Fruit fly (Drosophila melanogaster) whole organism, embryonic: ENCODE results near the gene CG3651.
A peak's percentile ranks its signal among the peaks of the same experiment; 100 is the strongest.

Source experiments
- Ada2b ChIP-seq: fragments of 200-800 bp; sonication (Bioruptor generic); IDR thresholded peaks from 2 replicates; pipeline ENCODE4 v1.3.6; 2022; ENCODE audit warnings: missing biosample characterization, missing genetic modification characterization
- CG10366 ChIP-seq: fragments of 200-800 bp; sonication (Bioruptor generic); IDR thresholded peaks from 2 replicates; pipeline ENCODE4 v1.3.6; 2022; ENCODE audit warnings: missing biosample characterization, missing genetic modification characterization
- CG12236 ChIP-seq: fragments of 200-800 bp; sonication (Bioruptor generic); optimal IDR thresholded peaks from 2 replicates; lab custom pipeline; 2016; ENCODE audit warnings: missing biosample characterization, missing genetic modification characterization
- CG12769 ChIP-seq: fragments of 200-800 bp; sonication (Bioruptor generic); optimal IDR thresholded peaks from 2 replicates; lab custom pipeline; 2019; ENCODE audit warnings: missing biosample characterization, mild to moderate bottlenecking, missing genetic modification characterization, moderate library complexity
- CG13123 ChIP-seq: fragments of 200-800 bp; sonication (Bioruptor generic); optimal IDR thresholded peaks from 2 replicates; lab custom pipeline; 2016; ENCODE audit warnings: missing biosample characterization, missing genetic modification characterization
- CG13424 ChIP-seq: fragments of 200-800 bp; sonication (Bioruptor generic); optimal IDR thresholded peaks from 2 replicates; lab custom pipeline; 2019; ENCODE audit warnings: missing biosample characterization, mild to moderate bottlenecking, missing genetic modification characterization, moderate library complexity
- CG14441 ChIP-seq: fragments of 200-800 bp; sonication (Bioruptor generic); IDR thresholded peaks from 2 replicates; pipeline ENCODE4 v1.3.6; 2022; ENCODE audit warnings: missing biosample characterization, missing genetic modification characterization
- CG17568 ChIP-seq: fragments of 200-800 bp; sonication (Bioruptor generic); optimal IDR thresholded peaks from 2 replicates; lab custom pipeline; 2018; ENCODE audit warnings: missing biosample characterization, mild to moderate bottlenecking, missing genetic modification characterization, moderate library complexity
- CG17612 ChIP-seq: fragments of 200-800 bp; sonication (Bioruptor generic); IDR thresholded peaks from 2 replicates; pipeline ENCODE4 v1.3.6; 2022; ENCODE audit warnings: missing biosample characterization, missing genetic modification characterization
- CG2712 ChIP-seq: fragments of 200-800 bp; optimal IDR thresholded peaks from 3 replicates; lab custom pipeline; 2019; ENCODE audit warnings: missing biosample characterization, mild to moderate bottlenecking, missing genetic modification characterization, moderate library complexity
- CG2889 ChIP-seq: fragments of 200-800 bp; sonication (Bioruptor generic); IDR thresholded peaks from 3 replicates; pipeline ENCODE4 v1.3.6; 2022; ENCODE audit warnings: missing biosample characterization, missing genetic modification characterization
- CG31388 ChIP-seq: fragments of 200-800 bp; sonication (Bioruptor generic); optimal IDR thresholded peaks from 2 replicates; lab custom pipeline; 2016; ENCODE audit warnings: missing biosample characterization, missing genetic modification characterization
- CG32767 ChIP-seq: fragments of 200-800 bp; sonication (Bioruptor generic); IDR thresholded peaks from 2 replicates; pipeline ENCODE4 v1.3.6; 2022; ENCODE audit warnings: missing biosample characterization, missing genetic modification characterization
- CG3726 ChIP-seq: fragments of 200-800 bp; sonication (Bioruptor generic); IDR thresholded peaks from 3 replicates; pipeline ENCODE4, ENCODE4 v1.3.6; 2022; ENCODE audit warnings: missing biosample characterization, missing genetic modification characterization
- CG6272 ChIP-seq: fragments of 200-800 bp; sonication (Bioruptor generic); IDR thresholded peaks from 2 replicates; pipeline ENCODE4 v1.3.6; 2022; ENCODE audit warnings: missing biosample characterization, missing genetic modification characterization
- CG7963 ChIP-seq: fragments of 200-800 bp; sonication (Bioruptor generic); IDR thresholded peaks from 3 replicates; pipeline ENCODE4 v1.3.6; 2022; ENCODE audit warnings: missing biosample characterization, missing genetic modification characterization; ENCODE audit not compliant: partially characterized antibody
- CG8765 ChIP-seq: fragments of 200-800 bp; sonication (Bioruptor generic); IDR thresholded peaks from 2 replicates; pipeline ENCODE4 v1.3.6; 2022; ENCODE audit warnings: missing biosample characterization, missing genetic modification characterization
- CG8944 ChIP-seq: fragments of 200-800 bp; sonication (Bioruptor generic); optimal IDR thresholded peaks from 3 replicates; lab custom pipeline; 2016; ENCODE audit warnings: missing biosample characterization, missing genetic modification characterization
- CG9817 ChIP-seq: fragments of 200-800 bp; sonication (Bioruptor generic); optimal IDR thresholded peaks from 2 replicates; lab custom pipeline; 2018; ENCODE audit warnings: missing biosample characterization, mild to moderate bottlenecking, missing genetic modification characterization, moderate library complexity
- Dad ChIP-seq: fragments of 200-800 bp; sonication (Bioruptor generic); optimal IDR thresholded peaks from 3 replicates; lab custom pipeline; 2016; ENCODE audit warnings: missing biosample characterization, missing genetic modification characterization
- Dbx ChIP-seq: fragments of 200-800 bp; sonication (Bioruptor generic); IDR thresholded peaks from 3 replicates; pipeline ENCODE4 v1.3.6; 2022; ENCODE audit warnings: missing biosample characterization, missing genetic modification characterization
- Deaf1 ChIP-seq: fragments of 200-800 bp; optimal IDR thresholded peaks from 3 replicates; lab custom pipeline; 2019; ENCODE audit warnings: missing biosample characterization, mild to moderate bottlenecking, missing genetic modification characterization, moderate library complexity
- Fer1 ChIP-seq: fragments of 200-800 bp; sonication (Bioruptor generic); optimal IDR thresholded peaks from 2 replicates; lab custom pipeline; 2017; ENCODE audit warnings: missing biosample characterization, mild to moderate bottlenecking, missing genetic modification characterization
- Gsc ChIP-seq: fragments of 200-800 bp; sonication (Bioruptor generic); IDR thresholded peaks from 2 replicates; pipeline ENCODE4 v1.3.6; 2022; ENCODE audit warnings: missing biosample characterization, missing genetic modification characterization
- H15 ChIP-seq: fragments of 200-800 bp; sonication (Bioruptor generic); IDR thresholded peaks from 3 replicates; pipeline ENCODE4 v1.3.6; 2022; ENCODE audit warnings: missing biosample characterization, missing genetic modification characterization
- HLHmδ ChIP-seq: fragments of 200-800 bp; sonication (Bioruptor generic); optimal IDR thresholded peaks from 2 replicates; lab custom pipeline; 2018; ENCODE audit warnings: missing biosample characterization, mild to moderate bottlenecking, missing genetic modification characterization, moderate library complexity
- Kr ChIP-seq: fragments of 200-800 bp; sonication (Bioruptor generic); optimal IDR thresholded peaks from 2 replicates; lab custom pipeline; 2017; ENCODE audit warnings: missing biosample characterization, mild to moderate bottlenecking, missing genetic modification characterization
- Lhr ChIP-seq: fragments of 200-800 bp; sonication (Bioruptor generic); optimal IDR thresholded peaks from 3 replicates; lab custom pipeline; 2017; ENCODE audit warnings: mild to moderate bottlenecking, missing biosample characterization, missing genetic modification reagents, missing genetic modification characterization
- Mad ChIP-seq: fragments of 200-800 bp; sonication (Bioruptor generic); optimal IDR thresholded peaks from 2 replicates; lab custom pipeline; 2016; ENCODE audit warnings: missing biosample characterization, missing genetic modification characterization
- Max ChIP-seq: fragments of 200-800 bp; sonication (Bioruptor generic); optimal IDR thresholded peaks from 2 replicates; lab custom pipeline; 2016; ENCODE audit warnings: missing biosample characterization, mild to moderate bottlenecking, missing genetic modification characterization
- Pdp1 ChIP-seq, 2 experiments: fragments of 200-800 bp; sonication (Bioruptor generic); optimal IDR thresholded peaks; 3 replicates each; lab custom pipeline; 2016; ENCODE audit warnings: missing biosample characterization in 2 of 2, missing genetic modification characterization in 2 of 2, mild to moderate bottlenecking in 1 of 2, moderate library complexity in 1 of 2
- chif ChIP-seq, 2 experiments: fragments of 200-800 bp; sonication (Bioruptor generic); optimal IDR thresholded peaks; 3 replicates each; lab custom pipeline; 2016; ENCODE audit warnings: missing biosample characterization in 2 of 2, missing genetic modification characterization in 2 of 2
- chn ChIP-seq: fragments of 200-800 bp; sonication (Bioruptor generic); optimal IDR thresholded peaks from 2 replicates; lab custom pipeline; 2016; ENCODE audit warnings: missing biosample characterization, missing genetic modification characterization
- corto ChIP-seq: fragments of 200-800 bp; sonication (Bioruptor generic); optimal IDR thresholded peaks from 2 replicates; lab custom pipeline; 2016; ENCODE audit warnings: missing biosample characterization, mild to moderate bottlenecking, missing genetic modification characterization, moderate library complexity
- crp ChIP-seq, 2 experiments: fragments of 200-800 bp; sonication (Bioruptor generic); optimal IDR thresholded peaks; 2 replicates in 1 of 2; 3 replicates in 1 of 2; lab custom pipeline; 2017; ENCODE audit warnings: missing biosample characterization in 2 of 2, missing genetic modification characterization in 2 of 2, mild to moderate bottlenecking in 1 of 2, moderate library complexity in 1 of 2
- dati ChIP-seq: fragments of 200-800 bp; sonication (Bioruptor generic); IDR thresholded peaks from 2 replicates; pipeline ENCODE4 v1.3.6; 2022; ENCODE audit warnings: missing biosample characterization, missing genetic modification characterization
- dm ChIP-seq: fragments of 200-800 bp; sonication (Bioruptor generic); optimal IDR thresholded peaks from 3 replicates; lab custom pipeline; 2016; ENCODE audit warnings: missing biosample characterization, missing genetic modification characterization
- ewg ChIP-seq: fragments of 200-800 bp; sonication (Bioruptor generic); optimal IDR thresholded peaks from 3 replicates; lab custom pipeline; 2017; ENCODE audit warnings: mild to moderate bottlenecking, missing biosample characterization, missing genetic modification reagents, missing genetic modification characterization
- gcm ChIP-seq: fragments of 200-800 bp; sonication (Bioruptor generic); optimal IDR thresholded peaks from 2 replicates; lab custom pipeline; 2019; ENCODE audit warnings: missing biosample characterization, mild to moderate bottlenecking, missing genetic modification characterization, moderate library complexity
- hth ChIP-seq: fragments of >200 bp; optimal IDR thresholded peaks from 2 replicates; lab custom pipeline; 2017; ENCODE audit warnings: inconsistent platforms
- lov ChIP-seq, 2 experiments: fragments of 200-800 bp in 1 of 2; fragments of >200 bp in 1 of 2; sonication (Bioruptor generic) in 1 of 2; IDR thresholded peaks in 1 of 2; optimal IDR thresholded peaks in 1 of 2; 2 replicates in 1 of 2; 3 replicates in 1 of 2; pipeline versions ENCODE4 v1.3.6 to Lab custom; 2017 to 2022; ENCODE audit warnings: missing biosample characterization in 1 of 2, missing genetic modification characterization in 1 of 2
- nau ChIP-seq: fragments of 200-800 bp; sonication (Bioruptor generic); optimal IDR thresholded peaks from 3 replicates; lab custom pipeline; 2017; ENCODE audit warnings: missing biosample characterization, mild to moderate bottlenecking, missing genetic modification characterization, missing genetic modification reagents
- phol ChIP-seq: fragments of 200-800 bp; sonication (Bioruptor generic); optimal IDR thresholded peaks from 3 replicates; lab custom pipeline; 2018; ENCODE audit warnings: missing biosample characterization, mild to moderate bottlenecking, missing genetic modification characterization, moderate library complexity
- pum ChIP-seq: fragments of 200-800 bp; sonication (Bioruptor generic); optimal IDR thresholded peaks from 2 replicates; lab custom pipeline; 2016; ENCODE audit warnings: missing biosample characterization, missing genetic modification characterization
- sisA ChIP-seq: fragments of 200-800 bp; sonication (Bioruptor generic); IDR thresholded peaks from 2 replicates; pipeline ENCODE4 v1.3.6; 2022; ENCODE audit warnings: missing biosample characterization, missing genetic modification characterization
- tio ChIP-seq: fragments of 200-800 bp; sonication (Bioruptor generic); optimal IDR thresholded peaks from 2 replicates; lab custom pipeline; 2017; ENCODE audit warnings: missing biosample characterization, missing genetic modification characterization, inconsistent platforms
- usp ChIP-seq: fragments of >200 bp; optimal IDR thresholded peaks from 2 replicates; lab custom pipeline; 2017; ENCODE audit warnings: missing biosample characterization, missing genetic modification characterization
- yki ChIP-seq: fragments of >200 bp; optimal IDR thresholded peaks from 3 replicates; lab custom pipeline; 2018
- z ChIP-seq: fragments of 200-800 bp; sonication (Bioruptor generic); IDR thresholded peaks from 3 replicates; pipeline ENCODE4 v1.3.6; 2022; ENCODE audit warnings: missing biosample characterization, missing genetic modification characterization
- zf30C ChIP-seq: fragments of 200-800 bp; sonication (Bioruptor generic); optimal IDR thresholded peaks from 3 replicates; lab custom pipeline; 2018; ENCODE audit warnings: missing biosample characterization, mild to moderate bottlenecking, missing genetic modification characterization

CG3651 gene

DNA sequence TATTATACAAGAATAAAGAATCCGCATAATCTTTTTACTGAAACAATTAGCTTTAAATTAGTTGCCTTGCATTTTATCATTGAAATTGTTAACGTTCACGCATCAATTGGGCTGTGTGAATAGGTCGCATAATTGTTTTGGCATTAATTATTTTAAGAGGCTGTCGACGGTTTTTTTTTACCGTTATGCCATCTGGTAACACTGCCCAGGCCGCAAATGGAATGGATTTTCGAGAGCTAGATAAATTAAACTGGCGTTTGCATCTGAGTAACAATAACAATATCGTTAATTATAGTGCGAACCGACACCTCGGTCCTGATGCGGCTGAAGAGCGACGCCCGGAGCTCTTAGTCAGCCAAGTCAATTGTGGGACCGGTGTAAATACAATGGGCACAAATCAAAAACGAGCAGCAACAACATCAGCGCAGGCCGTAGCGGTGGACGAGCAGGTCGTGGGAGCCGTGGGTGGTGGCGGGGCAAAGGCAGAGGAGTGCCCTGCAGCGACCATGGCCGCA is 570 bp downstream of the CG3651 start (continued):
- no peak for TF ChIP-seq CG8765
- TF ChIP-seq sisA: no peak
- no peak for TF ChIP-seq HLHmδ (GFP tag; lab: Kevin White, UChicago)
- TF ChIP-seq Ada2b (GFP tag; lab: Robert Waterston, UW): no peak
- no peak for TF ChIP-seq hth (lab: Kevin White, UChicago)
- TF ChIP-seq Kr (GFP tag; lab: Kevin White, UChicago): no peak
- no peak for TF ChIP-seq Deaf1
- TF ChIP-seq CG13424: peak; percentile 1
- TF ChIP-seq zf30C (GFP tag; lab: Kevin White, UChicago): no peak
- no peak for TF ChIP-seq CG3726 (GFP tag; lab: Robert Waterston, UW)
- no peak for TF ChIP-seq CG12236 (GFP tag; lab: Kevin White, UChicago)
- no peak for TF ChIP-seq ewg (GFP tag; lab: Kevin White, UChicago)
- peak; percentile 10 for TF ChIP-seq CG2712
- peak; percentile 35 for TF ChIP-seq CG9817 (tag; lab: Kevin White, UChicago)
- no peak for TF ChIP-seq gcm (GFP tag; lab: Kevin White, UChicago)
- no peak for TF ChIP-seq CG2889
- TF ChIP-seq CG31388 (GFP tag; lab: Kevin White, UChicago): no peak
- no peak for TF ChIP-seq CG6272 (GFP tag; lab: Robert Waterston, UW)
- peak; percentile 56 for TF ChIP-seq phol (tag; lab: Kevin White, UChicago)
- TF ChIP-seq Dbx (GFP tag; lab: Robert Waterston, UW): no peak
- no peak for TF ChIP-seq CG10366 (GFP tag; lab: Robert Waterston, UW)
- no peak for TF ChIP-seq CG17568 (GFP tag; lab: Kevin White, UChicago)
- TF ChIP-seq crp (GFP tag; optimal IDR thresholded peaks at IDR 0.05; lab: Kevin White, UChicago): no peak
- no peak for TF ChIP-seq CG14441

dm6 chr2L:22129581-22130300 is 8.6 kb downstream of the CG3651 start, which contains the start of gene CycK:
CycK (minus strand) TSS chr2L:22130142.
- TF ChIP-seq hth (lab: Kevin White, UChicago): no peak
- peak; percentile 26 for TF ChIP-seq Lhr (GFP tag; lab: Kevin White, UChicago)
- no peak for TF ChIP-seq usp (GFP tag; lab: Kevin White, UChicago)
- no peak for TF ChIP-seq CG17612
- no peak for TF ChIP-seq tio (GFP tag; lab: Kevin White, UChicago)
- no peak for TF ChIP-seq lov (optimal IDR thresholded peaks at IDR 0.05; lab: Kevin White, UChicago)
- no peak for TF ChIP-seq lov (GFP tag; IDR thresholded peaks at IDR 0.05; lab: Robert Waterston, UW)
- TF ChIP-seq Pdp1 (GFP tag; optimal IDR thresholded peaks at IDR 0.05; lab: Kevin White, UChicago): peak; percentile 2 to 59
- no peak for TF ChIP-seq nau (GFP tag; lab: Kevin White, UChicago)
- no peak for TF ChIP-seq CG13123 (GFP tag; lab: Kevin White, UChicago)
- TF ChIP-seq CG7963: no peak
- TF ChIP-seq corto (GFP tag; lab: Kevin White, UChicago): no peak
- TF ChIP-seq Dad (GFP tag; lab: Kevin White, UChicago): no peak
- TF ChIP-seq chn (GFP tag; lab: Kevin White, UChicago): no peak
- peak; percentile 67 for TF ChIP-seq Max (GFP tag; lab: Kevin White, UChicago)
- no peak for TF ChIP-seq pum (GFP tag; lab: Kevin White, UChicago)
- TF ChIP-seq dm: peak; percentile 88
- no peak for TF ChIP-seq H15 (GFP tag; lab: Robert Waterston, UW)
- no peak for TF ChIP-seq Fer1 (GFP tag; lab: Kevin White, UChicago)
- TF ChIP-seq Gsc: no peak
- TF ChIP-seq z (GFP tag; lab: Robert Waterston, UW): no peak
- no peak for TF ChIP-seq CG12769
- TF ChIP-seq Mad (GFP tag; lab: Kevin White, UChicago): peak; percentile 33
- TF ChIP-seq yki (lab: Kevin White, UChicago): no peak
- no peak for TF ChIP-seq CG32767
- TF ChIP-seq dati: no peak
- TF ChIP-seq CG8944: no peak
- peak in 1 of 2 experiments; percentile 3 for TF ChIP-seq chif (GFP tag; optimal IDR thresholded peaks at IDR 0.05; lab: Kevin White, UChicago)
